Worm (Caenorhabditis elegans): ENCODE measurements around the gene F45D3.1.

F45D3.1 gene

DNA sequence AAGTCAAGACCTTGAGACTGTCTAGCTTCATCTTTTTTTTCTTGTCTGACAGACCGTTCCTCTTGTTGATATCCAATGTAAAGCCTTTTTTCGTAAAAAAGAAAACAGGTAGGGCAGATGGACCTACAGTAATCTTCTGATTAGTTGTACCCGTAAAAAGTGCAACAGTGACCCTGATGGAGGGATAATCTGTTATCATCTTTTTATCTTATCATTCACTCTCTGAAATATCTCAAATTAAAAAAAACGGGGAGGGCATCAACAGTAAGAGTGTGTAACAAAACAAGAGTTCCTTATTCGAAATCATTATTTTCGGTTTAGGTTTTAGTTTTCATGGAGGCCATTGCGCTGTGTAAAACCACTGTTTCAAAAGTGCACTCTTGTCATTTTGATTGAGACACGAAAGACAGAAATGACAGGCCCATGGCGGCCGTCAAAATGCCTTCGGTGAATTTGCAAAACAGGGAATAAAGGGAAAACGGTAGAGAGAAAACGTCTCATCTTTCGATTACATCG is 6.8 kb downstream of the F45D3.1 start:
- TF ChIP-seq mab-5 (tag; optimal IDR thresholded peaks at IDR 0.05) (no peak), ceh-82 (tag; optimal IDR thresholded peaks at IDR 0.05) (no peak), egl-27 (tag; optimal IDR thresholded peaks at IDR 0.05) (peak; percentile 12), ama-1 (optimal IDR thresholded peaks at IDR 0.05) (no peak), nhr-23 (tag; optimal IDR thresholded peaks at IDR 0.05) (no peak), alr-1 (tag; optimal IDR thresholded peaks at IDR 0.05) (no peak), lin-39 (tag; optimal IDR thresholded peaks at IDR 0.05) (no peak), unc-39 (tag; optimal IDR thresholded peaks at IDR 0.05) (no peak), lsy-2 (tag; optimal IDR thresholded peaks at IDR 0.05) (peak in 1 of 2 experiments; percentile 41), ztf-11 (tag; optimal IDR thresholded peaks at IDR 0.05) (no peak), crh-2 (tag; optimal IDR thresholded peaks at IDR 0.05) (peak; percentile 13), zag-1 (tag; optimal IDR thresholded peaks at IDR 0.05) (no peak), nhr-25 (tag; optimal IDR thresholded peaks at IDR 0.05) (peak; percentile 63), ztf-4 (tag; optimal IDR thresholded peaks at IDR 0.05) (no peak), peb-1 (tag; optimal IDR thresholded peaks at IDR 0.05) (no peak), elt-1 (tag; optimal IDR thresholded peaks at IDR 0.05) (no peak), blmp-1 (tag; optimal IDR thresholded peaks at IDR 0.05; ENCODE audit: insufficient read depth) (peak; percentile 88), sma-3 (GFP tag; optimal IDR thresholded peaks at IDR 0.05) (peak; percentile 63), sma-9 (GFP tag; optimal IDR thresholded peaks at IDR 0.05) (peak; percentile 44), sma-9 (tag; optimal IDR thresholded peaks at IDR 0.05) (no peak), aly-2 (tag; optimal IDR thresholded peaks at IDR 0.05) (no peak), lin-11 (tag; optimal IDR thresholded peaks at IDR 0.05) (no peak), ztf-1 (GFP tag; conservative IDR thresholded peaks at IDR 0.05) (no peak), nhr-12 (tag; optimal IDR thresholded peaks at IDR 0.05) (no peak), mbf-1 (tag; optimal IDR thresholded peaks at IDR 0.05) (no peak), ZK546.5 (tag; optimal IDR thresholded peaks at IDR 0.05) (no peak), unc-62 (GFP tag; optimal IDR thresholded peaks at IDR 0.05) (no peak), fos-1 (tag; optimal IDR thresholded peaks at IDR 0.05) (peak; percentile 8), ceh-16 (tag; optimal IDR thresholded peaks at IDR 0.05) (peak; percentile 23), R02D3.7 (tag; optimal IDR thresholded peaks at IDR 0.05) (no peak), nhr-21 (tag; optimal IDR thresholded peaks at IDR 0.05) (peak; percentile 20), nhr-237 (tag; optimal IDR thresholded peaks at IDR 0.05) (no peak), mdl-1 (tag; optimal IDR thresholded peaks at IDR 0.05) (no peak), nhr-77 (tag; optimal IDR thresholded peaks at IDR 0.05) (no peak), gmeb-1 (tag; optimal IDR thresholded peaks at IDR 0.05) (no peak), nhr-10 (tag; optimal IDR thresholded peaks at IDR 0.05) (no peak), unc-55 (GFP tag; optimal IDR thresholded peaks at IDR 0.05) (no peak), nhr-11 (tag; optimal IDR thresholded peaks at IDR 0.05) (no peak)

DNA sequence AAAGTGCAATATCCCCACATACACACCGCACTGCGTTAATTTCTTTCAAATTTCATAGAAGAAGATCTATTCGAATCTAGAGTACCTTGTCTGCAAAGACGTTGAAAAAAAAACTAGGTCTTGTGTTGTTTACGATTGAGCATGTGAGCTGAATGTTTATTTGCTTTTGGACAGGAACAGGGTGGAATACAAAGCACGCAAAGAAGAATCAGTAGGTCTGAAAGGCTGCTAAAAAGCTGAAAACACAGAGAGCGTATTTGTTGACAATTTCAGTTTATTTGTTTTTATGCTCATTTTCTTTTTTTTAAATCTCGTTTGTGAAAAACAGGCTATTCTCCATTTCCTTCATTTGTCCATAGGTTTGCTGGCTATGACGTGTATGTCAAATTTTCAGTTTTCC is 8.1 kb downstream of the F45D3.1 start:
- TF ChIP-seq nhr-237 (tag; optimal IDR thresholded peaks at IDR 0.05) = no peak
- TF ChIP-seq nhr-12 (tag; optimal IDR thresholded peaks at IDR 0.05) = no peak
- no peak for TF ChIP-seq snpc-4 (tag; optimal IDR thresholded peaks at IDR 0.05)
- no peak for TF ChIP-seq blmp-1 (tag; optimal IDR thresholded peaks at IDR 0.05; ENCODE audit: insufficient read depth)
- no peak for TF ChIP-seq F13H6.1 (tag; optimal IDR thresholded peaks at IDR 0.05)
- TF ChIP-seq unc-62 (GFP tag; optimal IDR thresholded peaks at IDR 0.05) = no peak
- TF ChIP-seq nhr-25 (tag; optimal IDR thresholded peaks at IDR 0.05) = no peak
- no peak for TF ChIP-seq ZK546.5 (tag; optimal IDR thresholded peaks at IDR 0.05)
- no peak for TF ChIP-seq ceh-82 (tag; optimal IDR thresholded peaks at IDR 0.05)

DNA sequence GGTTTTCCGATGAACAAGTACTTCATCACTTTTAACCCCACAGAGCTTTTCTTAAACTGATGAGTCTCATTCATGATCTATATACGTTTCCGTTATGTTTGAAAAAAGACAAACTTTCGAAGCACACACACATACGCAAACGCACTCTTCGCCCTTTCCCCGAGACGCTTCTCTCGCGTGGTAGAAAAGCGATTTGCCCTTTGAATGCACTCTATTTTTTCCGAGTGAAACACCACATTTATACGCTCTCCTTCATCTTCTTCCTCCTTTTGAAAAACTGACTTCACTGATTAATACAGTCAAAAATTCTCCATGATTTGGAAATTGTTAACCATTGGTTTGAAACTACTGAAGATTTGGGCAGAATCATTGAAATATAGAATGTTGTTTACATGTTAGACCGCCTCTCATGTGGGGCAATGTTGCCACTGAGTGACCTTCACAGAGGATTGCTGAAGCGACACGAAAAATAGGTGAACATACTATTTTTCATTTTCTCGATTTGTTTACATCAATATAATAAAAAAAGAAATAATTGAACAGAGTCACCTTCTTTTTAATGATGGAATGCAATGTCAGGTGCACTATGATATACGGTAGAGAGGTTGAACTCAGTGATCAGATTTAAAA is 9.7 kb downstream of the F45D3.1 start:
- TF ChIP-seq nhr-129 (tag; optimal IDR thresholded peaks at IDR 0.05) = peak; percentile 32
- peak; percentile 37 for TF ChIP-seq crh-2 (tag; optimal IDR thresholded peaks at IDR 0.05)
- peak; percentile 8 for TF ChIP-seq sma-3 (GFP tag; optimal IDR thresholded peaks at IDR 0.05)
- TF ChIP-seq fos-1 (tag; optimal IDR thresholded peaks at IDR 0.05) = peak; percentile 26
- peak in 1 of 2 experiments; percentile 17 for TF ChIP-seq lsy-2 (tag; optimal IDR thresholded peaks at IDR 0.05)
- peak; percentile 30 for TF ChIP-seq nhr-25 (tag; optimal IDR thresholded peaks at IDR 0.05)
- no peak for TF ChIP-seq sem-4 (tag; optimal IDR thresholded peaks at IDR 0.05)
- TF ChIP-seq F13H6.1 (tag; optimal IDR thresholded peaks at IDR 0.05) = peak; percentile 2
- no peak for TF ChIP-seq nhr-23 (tag; optimal IDR thresholded peaks at IDR 0.05)
- no peak for TF ChIP-seq zag-1 (tag; optimal IDR thresholded peaks at IDR 0.05)

Measured in whole organism, L2 larva.